Fruit fly (Drosophila melanogaster) whole organism, embryonic: ENCODE measurements around the gene Art8.

Experiments
- Atf3 ChIP-seq: fragments of 200-800 bp; sonication (Bioruptor generic); optimal IDR thresholded peaks from 3 replicates; lab custom pipeline; 2016; ENCODE audit warnings: missing biosample characterization, missing genetic modification characterization
- B-H2 ChIP-seq: fragments of 200-800 bp; sonication (Bioruptor generic); optimal IDR thresholded peaks from 2 replicates; lab custom pipeline; 2018; ENCODE audit warnings: missing biosample characterization, mild to moderate bottlenecking, missing genetic modification characterization
- BEAF-32 ChIP-seq: fragments of 200-800 bp; sonication (Bioruptor generic); optimal IDR thresholded peaks from 3 replicates; lab custom pipeline; 2017; ENCODE audit warnings: missing biosample characterization, missing genetic modification characterization, mild to moderate bottlenecking, moderate library complexity, missing genetic modification reagents
- CG10431 ChIP-seq: fragments of 200-800 bp; sonication (Bioruptor generic); optimal IDR thresholded peaks from 3 replicates; lab custom pipeline; 2018; ENCODE audit warnings: missing biosample characterization, mild to moderate bottlenecking, missing genetic modification characterization
- CG11560 ChIP-seq: fragments of 200-800 bp; sonication (Bioruptor generic); IDR thresholded peaks from 3 replicates; pipeline ENCODE4 v1.3.6; 2022; ENCODE audit warnings: missing biosample characterization, missing genetic modification characterization
- CG11696 ChIP-seq: fragments of 200-800 bp; sonication (Bioruptor generic); IDR thresholded peaks from 2 replicates; pipeline ENCODE4 v1.3.6; 2022; ENCODE audit warnings: missing biosample characterization, missing genetic modification characterization
- CG11723 ChIP-seq: fragments of 200-800 bp; sonication (Bioruptor generic); optimal IDR thresholded peaks from 2 replicates; lab custom pipeline; 2017; ENCODE audit warnings: missing biosample characterization, mild to moderate bottlenecking, missing genetic modification characterization
- CG12071 ChIP-seq: fragments of 200-800 bp; sonication (Bioruptor generic); optimal IDR thresholded peaks from 3 replicates; lab custom pipeline; 2018; ENCODE audit warnings: missing biosample characterization, mild to moderate bottlenecking, missing genetic modification characterization
- CG12155 ChIP-seq: fragments of 200-800 bp; sonication (Bioruptor generic); optimal IDR thresholded peaks from 3 replicates; lab custom pipeline; 2016; ENCODE audit warnings: missing biosample characterization, missing genetic modification characterization
- CG12299 ChIP-seq: fragments of 200-800 bp; sonication (Bioruptor generic); optimal IDR thresholded peaks from 2 replicates; lab custom pipeline; 2018; ENCODE audit warnings: missing biosample characterization, mild to moderate bottlenecking, missing genetic modification characterization
- CG12744 ChIP-seq: fragments of 200-800 bp; sonication (Bioruptor generic); optimal IDR thresholded peaks from 2 replicates; lab custom pipeline; 2016; ENCODE audit warnings: missing biosample characterization, missing genetic modification characterization
- CG14441 ChIP-seq: fragments of 200-800 bp; sonication (Bioruptor generic); IDR thresholded peaks from 2 replicates; pipeline ENCODE4 v1.3.6; 2022; ENCODE audit warnings: missing biosample characterization, missing genetic modification characterization
- CG15696 ChIP-seq: fragments of 200-800 bp; sonication (Bioruptor generic); optimal IDR thresholded peaks from 2 replicates; lab custom pipeline; 2019; ENCODE audit warnings: missing biosample characterization, mild to moderate bottlenecking, missing genetic modification characterization, moderate library complexity
- CG1647 ChIP-seq: fragments of 200-800 bp; sonication (Bioruptor generic); optimal IDR thresholded peaks from 3 replicates; lab custom pipeline; 2016; ENCODE audit warnings: missing biosample characterization, missing genetic modification characterization
- CG17361 ChIP-seq: fragments of 200-800 bp; sonication (Bioruptor generic); IDR thresholded peaks from 3 replicates; pipeline ENCODE4 v1.3.6; 2022; ENCODE audit warnings: missing biosample characterization, missing genetic modification characterization
- CG31365 ChIP-seq: fragments of 200-800 bp; sonication (Bioruptor generic); optimal IDR thresholded peaks from 2 replicates; lab custom pipeline; 2018; ENCODE audit warnings: missing biosample characterization, mild to moderate bottlenecking, missing genetic modification characterization
- CG31388 ChIP-seq: fragments of 200-800 bp; sonication (Bioruptor generic); optimal IDR thresholded peaks from 2 replicates; lab custom pipeline; 2016; ENCODE audit warnings: missing biosample characterization, missing genetic modification characterization
- CG32767 ChIP-seq: fragments of 200-800 bp; sonication (Bioruptor generic); IDR thresholded peaks from 2 replicates; pipeline ENCODE4 v1.3.6; 2022; ENCODE audit warnings: missing biosample characterization, missing genetic modification characterization
- CG3995 ChIP-seq: fragments of 200-800 bp; sonication (Bioruptor generic); optimal IDR thresholded peaks from 3 replicates; lab custom pipeline; 2016; ENCODE audit warnings: missing biosample characterization, missing genetic modification characterization
- CG8281 ChIP-seq: fragments of 200-800 bp; sonication (Bioruptor generic); optimal IDR thresholded peaks from 2 replicates; lab custom pipeline; 2018; ENCODE audit warnings: missing biosample characterization, mild to moderate bottlenecking, missing genetic modification characterization, moderate library complexity
- CrebB ChIP-seq: fragments of 200-800 bp; sonication (Bioruptor generic); optimal IDR thresholded peaks from 3 replicates; lab custom pipeline; 2018; ENCODE audit warnings: missing biosample characterization, mild to moderate bottlenecking, missing genetic modification characterization
- Drgx ChIP-seq: fragments of 200-800 bp; sonication (Bioruptor generic); IDR thresholded peaks from 2 replicates; pipeline ENCODE4 v1.3.6; 2022; ENCODE audit warnings: missing biosample characterization, missing genetic modification characterization
- E2f1 ChIP-seq: fragments of 200-800 bp; sonication (Bioruptor generic); IDR thresholded peaks from 2 replicates; pipeline ENCODE4 v1.3.6; 2022; ENCODE audit warnings: missing biosample characterization, missing genetic modification characterization
- H2.0 ChIP-seq: fragments of 200-800 bp; sonication (Bioruptor generic); IDR thresholded peaks from 2 replicates; pipeline ENCODE4 v1.3.6; 2022; ENCODE audit warnings: missing biosample characterization, missing genetic modification characterization
- HHEX ChIP-seq: fragments of 200-800 bp; sonication (Bioruptor generic); optimal IDR thresholded peaks from 3 replicates; lab custom pipeline; 2017; ENCODE audit warnings: missing biosample characterization, mild to moderate bottlenecking, missing genetic modification characterization, missing genetic modification reagents
- Hmx ChIP-seq: fragments of 200-800 bp; sonication (Bioruptor generic); optimal IDR thresholded peaks from 2 replicates; lab custom pipeline; 2016; ENCODE audit warnings: missing biosample characterization, missing genetic modification characterization
- MTF-1 ChIP-seq: fragments of 200-800 bp; sonication (Bioruptor generic); optimal IDR thresholded peaks from 2 replicates; lab custom pipeline; 2018; ENCODE audit warnings: missing biosample characterization, mild to moderate bottlenecking, missing genetic modification characterization, borderline replicate concordance
- Mrtf ChIP-seq: fragments of 200-800 bp; sonication (Bioruptor generic); IDR thresholded peaks from 3 replicates; pipeline ENCODE4 v1.3.6; 2022; ENCODE audit warnings: missing biosample characterization, missing genetic modification characterization
- NK7.1 ChIP-seq: fragments of 200-800 bp; sonication (Bioruptor generic); optimal IDR thresholded peaks from 3 replicates; lab custom pipeline; 2016; ENCODE audit warnings: missing biosample characterization, missing genetic modification characterization
- Neu2 ChIP-seq: fragments of 200-800 bp; sonication (Bioruptor generic); optimal IDR thresholded peaks from 3 replicates; lab custom pipeline; 2016; ENCODE audit warnings: missing biosample characterization, missing genetic modification characterization, borderline replicate concordance
- Nf-YB ChIP-seq: fragments of 200-800 bp; sonication (Bioruptor generic); optimal IDR thresholded peaks from 3 replicates; lab custom pipeline; 2019; ENCODE audit warnings: missing biosample characterization, mild to moderate bottlenecking, missing genetic modification characterization, moderate library complexity
- Rfx ChIP-seq: fragments of 200-800 bp; sonication (Bioruptor generic); IDR thresholded peaks from 2 replicates; pipeline ENCODE4 v1.3.6; 2022; ENCODE audit warnings: missing biosample characterization, missing genetic modification characterization
- Sox102F ChIP-seq: fragments of 200-800 bp; sonication (Bioruptor generic); optimal IDR thresholded peaks from 2 replicates; lab custom pipeline; 2018; ENCODE audit warnings: missing biosample characterization, mild to moderate bottlenecking, missing genetic modification characterization, moderate library complexity
- YL-1 ChIP-seq: fragments of 200-800 bp; sonication (Bioruptor generic); optimal IDR thresholded peaks from 3 replicates; lab custom pipeline; 2017; ENCODE audit warnings: missing biosample characterization, mild to moderate bottlenecking, missing genetic modification characterization
- cas ChIP-seq: fragments of 200-800 bp; sonication (Bioruptor generic); IDR thresholded peaks from 2 replicates; pipeline ENCODE4 v1.3.6; 2022; ENCODE audit warnings: missing biosample characterization, missing genetic modification characterization
- croc ChIP-seq: fragments of 200-800 bp; sonication (Bioruptor generic); conservative IDR thresholded peaks from 3 replicates; pipeline ENCODE4 v1.3.6; 2022; ENCODE audit warnings: missing biosample characterization, missing genetic modification characterization
- emc ChIP-seq: fragments of 200-800 bp; sonication (Bioruptor generic); optimal IDR thresholded peaks from 2 replicates; lab custom pipeline; 2016; ENCODE audit warnings: missing biosample characterization, missing genetic modification characterization
- fd3F ChIP-seq: fragments of 200-800 bp; sonication (Bioruptor generic); optimal IDR thresholded peaks from 2 replicates; lab custom pipeline; 2018; ENCODE audit warnings: missing biosample characterization, mild to moderate bottlenecking, missing genetic modification characterization, moderate library complexity
- gro ChIP-seq: fragments of 200-800 bp; sonication (Bioruptor generic); optimal IDR thresholded peaks from 2 replicates; lab custom pipeline; 2016; ENCODE audit warnings: missing biosample characterization, missing genetic modification characterization
- insv ChIP-seq, 2 experiments: fragments of 200-800 bp; sonication (Bioruptor generic); optimal IDR thresholded peaks; 3 replicates each; lab custom pipeline; 2016 to 2018; ENCODE audit warnings: missing biosample characterization in 2 of 2, missing genetic modification characterization in 2 of 2
- jigr1 ChIP-seq: fragments of 200-800 bp; sonication (Bioruptor generic); IDR thresholded peaks from 3 replicates; pipeline ENCODE4 v1.3.6; 2022; ENCODE audit warnings: missing biosample characterization, missing genetic modification characterization
- klu ChIP-seq: fragments of 200-800 bp; sonication (Bioruptor generic); IDR thresholded peaks from 2 replicates; pipeline ENCODE4 v1.3.6; 2022; ENCODE audit warnings: missing biosample characterization, missing genetic modification characterization
- pho ChIP-seq: fragments of 200-800 bp; sonication (Bioruptor generic); optimal IDR thresholded peaks from 2 replicates; lab custom pipeline; 2016; ENCODE audit warnings: missing biosample characterization, missing genetic modification characterization
- pros ChIP-seq: fragments of 200-800 bp; sonication (Bioruptor generic); optimal IDR thresholded peaks from 3 replicates; lab custom pipeline; 2019; ENCODE audit warnings: missing biosample characterization, mild to moderate bottlenecking, missing genetic modification characterization, moderate library complexity
- rib ChIP-seq: fragments of 200-800 bp; sonication (Bioruptor generic); IDR thresholded peaks from 2 replicates; pipeline ENCODE4 v1.3.6; 2022; ENCODE audit warnings: missing biosample characterization, missing genetic modification characterization
- run ChIP-seq: fragments of 200-800 bp; sonication (Bioruptor generic); optimal IDR thresholded peaks from 3 replicates; lab custom pipeline; 2018; ENCODE audit warnings: missing biosample characterization, mild to moderate bottlenecking, missing genetic modification characterization
- slou ChIP-seq: fragments of 200-800 bp; sonication (Bioruptor generic); optimal IDR thresholded peaks from 3 replicates; lab custom pipeline; 2016; ENCODE audit warnings: missing biosample characterization, missing genetic modification characterization
- so ChIP-seq: fragments of 200-800 bp; sonication (Bioruptor generic); IDR thresholded peaks from 3 replicates; pipeline ENCODE4 v1.3.6; 2022; ENCODE audit warnings: missing biosample characterization, missing genetic modification characterization
- tio ChIP-seq: fragments of 200-800 bp; sonication (Bioruptor generic); optimal IDR thresholded peaks from 2 replicates; lab custom pipeline; 2017; ENCODE audit warnings: missing biosample characterization, missing genetic modification characterization, inconsistent platforms
- trh ChIP-seq: fragments of 200-800 bp; sonication (Bioruptor generic); optimal IDR thresholded peaks from 2 replicates; lab custom pipeline; 2016; ENCODE audit warnings: missing biosample characterization, missing genetic modification characterization
- usp ChIP-seq: fragments of >200 bp; optimal IDR thresholded peaks from 2 replicates; lab custom pipeline; 2017; ENCODE audit warnings: missing biosample characterization, missing genetic modification characterization
- wor ChIP-seq: fragments of 200-800 bp; sonication (Bioruptor generic); IDR thresholded peaks from 2 replicates; pipeline ENCODE4 v1.3.6; 2022; ENCODE audit warnings: missing biosample characterization, missing genetic modification characterization
- zen2 ChIP-seq: fragments of 200-800 bp; sonication (Bioruptor generic); IDR thresholded peaks from 3 replicates; pipeline ENCODE4 v1.3.6; 2022; ENCODE audit warnings: missing biosample characterization, missing genetic modification characterization; ENCODE audit not compliant: partially characterized antibody

The Art8 gene

dm6 chr2L:10964493-10964892 is 46.4 kb downstream of the Art8 start (continued):
- no peak for TF ChIP-seq so
- no peak for TF ChIP-seq emc (GFP tag; lab: Kevin White, UChicago)
- no peak for TF ChIP-seq CG32767 (GFP tag; lab: Robert Waterston, UW)
- TF ChIP-seq CG12744 = no peak
- TF ChIP-seq CG14441 = no peak
- TF ChIP-seq Hmx (GFP tag; lab: Kevin White, UChicago) = no peak
- TF ChIP-seq MTF-1 (GFP tag; lab: Kevin White, UChicago) = no peak
- TF ChIP-seq gro (GFP tag; lab: Kevin White, UChicago) = no peak
- TF ChIP-seq CG3995 (GFP tag; lab: Kevin White, UChicago) = no peak
- TF ChIP-seq trh (GFP tag; lab: Kevin White, UChicago) = no peak
- TF ChIP-seq CG12299 (tag; lab: Kevin White, UChicago) = no peak
- peak; percentile 14 for TF ChIP-seq CG15696 (tag; lab: Kevin White, UChicago)
- TF ChIP-seq CrebB (tag; lab: Kevin White, UChicago) = no peak
- no peak for TF ChIP-seq Rfx (GFP tag; lab: Robert Waterston, UW)
- no peak for TF ChIP-seq usp (GFP tag; lab: Kevin White, UChicago)
- TF ChIP-seq pros (GFP tag; lab: Kevin White, UChicago) = no peak
- TF ChIP-seq CG8281 = no peak
- TF ChIP-seq CG1647 (GFP tag; lab: Kevin White, UChicago) = no peak
- no peak for TF ChIP-seq Mrtf (GFP tag; lab: Robert Waterston, UW)
- TF ChIP-seq Neu2 (GFP tag; lab: Kevin White, UChicago) = no peak
- TF ChIP-seq CG12155 (GFP tag; lab: Kevin White, UChicago) = no peak
- TF ChIP-seq CG31365 (tag; lab: Kevin White, UChicago) = peak; percentile 100
- TF ChIP-seq Atf3 (GFP tag; lab: Kevin White, UChicago) = no peak
- no peak for TF ChIP-seq slou
- no peak for TF ChIP-seq CG11723 (GFP tag; lab: Kevin White, UChicago)
- no peak for TF ChIP-seq jigr1 (GFP tag; lab: Robert Waterston, UW)
- TF ChIP-seq rib (GFP tag; lab: Robert Waterston, UW) = no peak
- TF ChIP-seq CG31388 (GFP tag; lab: Kevin White, UChicago) = no peak
- no peak for TF ChIP-seq E2f1 (GFP tag; lab: Robert Waterston, UW)
- TF ChIP-seq run (tag; lab: Kevin White, UChicago) = no peak
- no peak for TF ChIP-seq H2.0 (GFP tag; lab: Robert Waterston, UW)
- TF ChIP-seq insv (GFP tag; optimal IDR thresholded peaks at IDR 0.05; lab: Kevin White, UChicago) = peak in 1 of 2 experiments; percentile 55
- TF ChIP-seq CG12071 (GFP tag; lab: Kevin White, UChicago) = no peak
- peak; percentile 44; the same call in 1 of the 3 replicates for TF ChIP-seq CG17361 (GFP tag; lab: Robert Waterston, UW)
- TF ChIP-seq Nf-YB = no peak
- TF ChIP-seq tio (GFP tag; lab: Kevin White, UChicago) = no peak
- TF ChIP-seq Drgx (GFP tag; lab: Robert Waterston, UW) = no peak
- TF ChIP-seq NK7.1 = no peak
- no peak for TF ChIP-seq CG11696
- TF ChIP-seq BEAF-32 = no peak
- TF ChIP-seq croc = no peak
- TF ChIP-seq Sox102F (GFP tag; lab: Kevin White, UChicago) = no peak
- TF ChIP-seq klu (GFP tag; lab: Robert Waterston, UW) = no peak
- no peak for TF ChIP-seq CG11560
- no peak for TF ChIP-seq HHEX
- no peak for TF ChIP-seq fd3F (GFP tag; lab: Kevin White, UChicago)
- TF ChIP-seq cas (GFP tag; lab: Robert Waterston, UW) = no peak
- no peak for TF ChIP-seq wor
- no peak for TF ChIP-seq B-H2 (GFP tag; lab: Kevin White, UChicago)
- peak; percentile 83 for TF ChIP-seq YL-1 (GFP tag; lab: Kevin White, UChicago)
- TF ChIP-seq pho (GFP tag; lab: Kevin White, UChicago) = no peak
- no peak for TF ChIP-seq zen2 (GFP tag; lab: Robert Waterston, UW)
- TF ChIP-seq CG10431 (GFP tag; lab: Kevin White, UChicago) = no peak
